Worm (Caenorhabditis elegans) whole organism, late embryonic: ENCODE measurements around the gene unc-76.

Experiments used
- C08G9.2 ChIP-seq: sonication (generic microtip); optimal IDR thresholded peaks from 2 replicates; lab custom pipeline; 2016; ENCODE audit warnings: mild to moderate bottlenecking, missing genetic modification characterization, moderate library complexity, missing compliant biosample characterization
- F13H6.1 ChIP-seq: sonication (generic microtip); optimal IDR thresholded peaks from 2 replicates; lab custom pipeline; 2016; ENCODE audit warnings: missing genetic modification characterization, missing compliant biosample characterization
- K02D7.2 ChIP-seq: sonication (generic microtip); optimal IDR thresholded peaks from 2 replicates; lab custom pipeline; 2017; ENCODE audit warnings: mild to moderate bottlenecking, missing genetic modification characterization, missing compliant biosample characterization
- K09A11.1 ChIP-seq: sonication (generic microtip); optimal IDR thresholded peaks from 2 replicates; lab custom pipeline; 2017; ENCODE audit warnings: antibody characterized with exemption, mild to moderate bottlenecking, missing genetic modification characterization, missing compliant biosample characterization; ENCODE audit not compliant: insufficient read depth
- Y22D7AL.16 ChIP-seq: sonication (generic microtip); optimal IDR thresholded peaks from 2 replicates; lab custom pipeline; 2016; ENCODE audit warnings: missing genetic modification characterization, missing compliant biosample characterization
- ama-1 ChIP-seq: fragments of 150-350 bp; optimal IDR thresholded peaks from 2 replicates; lab custom pipeline; 2014
- ceh-14 ChIP-seq: sonication (generic microtip); optimal IDR thresholded peaks from 2 replicates; lab custom pipeline; 2016; ENCODE audit warnings: missing genotype, missing genetic modification characterization, missing compliant biosample characterization
- ceh-18 ChIP-seq: sonication (generic microtip); optimal IDR thresholded peaks from 2 replicates; lab custom pipeline; 2016; ENCODE audit warnings: missing genetic modification characterization, missing compliant biosample characterization
- ceh-2 ChIP-seq: sonication (generic microtip); optimal IDR thresholded peaks from 2 replicates; lab custom pipeline; 2016; ENCODE audit warnings: missing genotype, missing genetic modification characterization, missing compliant biosample characterization
- ceh-34 ChIP-seq: sonication (generic microtip); optimal IDR thresholded peaks from 2 replicates; lab custom pipeline; 2016; ENCODE audit warnings: mild to moderate bottlenecking, missing genetic modification characterization, missing compliant biosample characterization
- ceh-45 ChIP-seq: fragments of 200-800 bp; sonication (Bioruptor generic); IDR thresholded peaks from 2 replicates; pipeline ENCODE4 v1.3.6; 2022; ENCODE audit warnings: missing genetic modification reagents, missing genetic modification characterization, missing compliant biosample characterization
- ceh-48 ChIP-seq: sonication (generic microtip); optimal IDR thresholded peaks from 2 replicates; lab custom pipeline; 2016; ENCODE audit warnings: missing genetic modification characterization, inconsistent platforms, missing compliant biosample characterization
- ceh-6 ChIP-seq: fragments of 200-800 bp; sonication (Bioruptor generic); optimal IDR thresholded peaks from 2 replicates; lab custom pipeline; 2018; ENCODE audit warnings: mild to moderate bottlenecking, missing genetic modification characterization, missing compliant biosample characterization
- ceh-9 ChIP-seq: sonication (generic microtip); optimal IDR thresholded peaks from 2 replicates; lab custom pipeline; 2016; ENCODE audit warnings: mild to moderate bottlenecking, missing genetic modification characterization, inconsistent platforms, missing compliant biosample characterization
- che-1 ChIP-seq: sonication (generic microtip); optimal IDR thresholded peaks from 2 replicates; lab custom pipeline; 2016; ENCODE audit warnings: mild to moderate bottlenecking, missing genetic modification characterization, missing compliant biosample characterization
- dmd-4 ChIP-seq: sonication (generic microtip); optimal IDR thresholded peaks from 2 replicates; lab custom pipeline; 2016; ENCODE audit warnings: borderline replicate concordance, missing genetic modification characterization, missing compliant biosample characterization
- dve-1 ChIP-seq: sonication (generic microtip); optimal IDR thresholded peaks from 2 replicates; lab custom pipeline; 2017; ENCODE audit warnings: antibody characterized with exemption, mild to moderate bottlenecking, missing genetic modification characterization, missing compliant biosample characterization
- elt-2 ChIP-seq: sonication (generic microtip); optimal IDR thresholded peaks from 2 replicates; lab custom pipeline; 2016; ENCODE audit warnings: missing genetic modification reagents, missing genetic modification characterization, missing compliant biosample characterization
- fkh-10 ChIP-seq: fragments of 150-350 bp; optimal IDR thresholded peaks from 2 replicates; lab custom pipeline; 2014; ENCODE audit warnings: missing biosample characterization, missing genetic modification reagents, missing genetic modification characterization
- fkh-6 ChIP-seq: sonication (generic microtip); optimal IDR thresholded peaks from 2 replicates; lab custom pipeline; 2016; ENCODE audit warnings: missing genetic modification characterization, missing compliant biosample characterization
- hlh-15 ChIP-seq: sonication (generic microtip); optimal IDR thresholded peaks from 2 replicates; lab custom pipeline; 2016; ENCODE audit warnings: missing genetic modification characterization, missing compliant biosample characterization
- lin-11 ChIP-seq: fragments of 200-800 bp; sonication (Bioruptor generic); optimal IDR thresholded peaks from 2 replicates; lab custom pipeline; 2018; ENCODE audit warnings: mild to moderate bottlenecking, missing genetic modification characterization, missing compliant biosample characterization
- madf-2 ChIP-seq: sonication (generic microtip); optimal IDR thresholded peaks from 2 replicates; lab custom pipeline; 2017; ENCODE audit warnings: missing genetic modification characterization, missing compliant biosample characterization
- mec-3 ChIP-seq: sonication (generic microtip); optimal IDR thresholded peaks from 2 replicates; lab custom pipeline; 2016; ENCODE audit warnings: borderline replicate concordance, missing genetic modification characterization, missing compliant biosample characterization
- nhr-11 ChIP-seq: fragments of 150-350 bp; optimal IDR thresholded peaks from 2 replicates; lab custom pipeline; 2014; ENCODE audit warnings: missing biosample characterization, missing genetic modification characterization
- npax-4 ChIP-seq: sonication (generic microtip); optimal IDR thresholded peaks from 2 replicates; lab custom pipeline; 2016; ENCODE audit warnings: missing genetic modification characterization, missing compliant biosample characterization
- odd-2 ChIP-seq: sonication (generic microtip); optimal IDR thresholded peaks from 2 replicates; lab custom pipeline; 2017; ENCODE audit warnings: antibody characterized with exemption, mild to moderate bottlenecking, missing genetic modification characterization, missing compliant biosample characterization
- pha-2 ChIP-seq: sonication (generic microtip); optimal IDR thresholded peaks from 2 replicates; lab custom pipeline; 2017; ENCODE audit warnings: mild to moderate bottlenecking, missing genetic modification characterization, missing compliant biosample characterization
- pha-4 ChIP-seq: fragments of 150-350 bp; optimal IDR thresholded peaks from 2 replicates; lab custom pipeline; 2018; ENCODE audit warnings: missing biosample characterization, missing genetic modification reagents, missing genetic modification characterization
- pqm-1 ChIP-seq: sonication (generic microtip); optimal IDR thresholded peaks from 2 replicates; lab custom pipeline; 2016; ENCODE audit warnings: missing genetic modification characterization, missing compliant biosample characterization
- tbx-2 ChIP-seq: sonication (generic microtip); optimal IDR thresholded peaks from 2 replicates; lab custom pipeline; 2016; ENCODE audit warnings: missing genetic modification characterization, missing compliant biosample characterization
- tbx-7 ChIP-seq: sonication (generic microtip); optimal IDR thresholded peaks from 2 replicates; lab custom pipeline; 2016; ENCODE audit warnings: missing genotype, missing genetic modification characterization, missing compliant biosample characterization
- unc-3 ChIP-seq, 2 experiments: fragments of 200-800 bp in 1 of 2; sonication (Bioruptor generic) in 1 of 2; sonication (generic microtip) in 1 of 2; conservative IDR thresholded peaks in 1 of 2; optimal IDR thresholded peaks in 1 of 2; 2 replicates each; pipeline versions ENCODE4 v1.3.6 to Lab custom; 2016 to 2022; ENCODE audit warnings: missing compliant biosample characterization in 2 of 2, missing genetic modification characterization in 2 of 2, missing genetic modification reagents in 1 of 2
- unc-55 ChIP-seq: sonication (generic microtip); optimal IDR thresholded peaks from 2 replicates; lab custom pipeline; 2017; ENCODE audit warnings: missing biosample characterization, missing genetic modification reagents, missing genetic modification characterization
- unc-86 ChIP-seq: sonication (generic microtip); optimal IDR thresholded peaks from 2 replicates; lab custom pipeline; 2016; ENCODE audit warnings: missing genetic modification characterization, missing compliant biosample characterization
- zip-5 ChIP-seq: sonication (generic microtip); optimal IDR thresholded peaks from 2 replicates; lab custom pipeline; 2016; ENCODE audit warnings: missing genetic modification characterization, missing compliant biosample characterization

unc-76 gene

DNA sequence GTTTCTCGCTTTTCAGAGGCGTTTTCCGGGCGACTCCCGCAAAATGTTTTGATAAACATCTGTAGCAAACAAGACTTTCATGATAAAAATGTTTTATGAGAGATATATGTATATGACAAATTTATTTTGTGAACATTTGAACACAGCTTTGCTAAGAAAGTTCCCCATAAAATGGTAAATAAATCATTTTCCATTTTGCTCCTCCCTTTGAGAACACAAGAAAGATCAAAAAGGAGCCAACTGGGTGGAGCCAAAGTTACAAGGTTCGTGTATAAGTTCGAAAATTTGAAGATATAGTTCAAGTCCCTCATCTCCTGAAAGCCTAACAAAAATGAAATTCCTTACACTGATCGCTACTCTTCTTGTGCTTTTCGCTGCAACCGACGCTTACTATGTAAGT, 18.9 kb downstream of the unc-76 start, which contains the start of gene C01G10.17:
Gene C01G10.17, plus strand, starts transcription at position 301 of the 400 bp plus-strand sequence.
- TF ChIP-seq ceh-34 (tag; lab: Kevin White, UChicago), result no peak
- no peak for TF ChIP-seq madf-2 (tag; lab: Kevin White, UChicago)
- no peak for TF ChIP-seq zip-5 (tag; lab: Kevin White, UChicago)
- no peak for TF ChIP-seq npax-4
- TF ChIP-seq che-1 (tag; lab: Kevin White, UChicago), result no peak
- no peak for TF ChIP-seq ceh-18 (tag; lab: Kevin White, UChicago)
- TF ChIP-seq ceh-6 (GFP tag; lab: Kevin White, UChicago), result no peak
- no peak for TF ChIP-seq odd-2
- no peak for TF ChIP-seq tbx-2 (tag; lab: Kevin White, UChicago)
- no peak for TF ChIP-seq lin-11 (tag; lab: Kevin White, UChicago)
- no peak for TF ChIP-seq K02D7.2 (tag; lab: Kevin White, UChicago)
- TF ChIP-seq dve-1 (tag; lab: Kevin White, UChicago), result no peak
- no peak for TF ChIP-seq tbx-7
- no peak for TF ChIP-seq fkh-6 (tag; lab: Kevin White, UChicago)

DNA sequence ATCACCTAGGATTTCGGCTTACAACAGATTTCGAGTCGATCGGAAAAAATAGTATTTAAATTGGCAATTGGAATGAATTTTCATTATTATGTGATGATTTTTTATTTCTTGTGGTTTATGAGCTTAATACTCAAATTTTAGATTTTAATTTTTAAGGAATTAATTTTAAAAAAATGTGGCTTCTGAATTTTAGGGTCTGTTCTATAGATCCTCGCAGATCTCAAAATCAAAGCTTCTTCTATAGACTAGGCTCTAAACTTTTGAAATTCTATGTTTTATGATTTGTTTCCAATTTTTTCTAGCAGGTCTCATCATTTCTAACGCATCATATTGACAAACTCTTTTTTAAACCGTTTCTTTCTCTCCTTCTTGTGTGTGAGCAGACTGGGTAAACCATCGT, 21.1 kb downstream of the unc-76 start, which contains the start of gene txt-12:
Gene txt-12, plus strand, starts transcription at position 301 of the 400 bp plus-strand sequence.
- TF ChIP-seq ceh-14 (no peak), tbx-2 (tag; lab: Kevin White, UChicago) (no peak), unc-3 (GFP tag; conservative IDR thresholded peaks at IDR 0.05; lab: Robert Waterston, UW) (no peak), unc-3 (tag; optimal IDR thresholded peaks at IDR 0.05; lab: Kevin White, UChicago) (no peak), ceh-6 (GFP tag; lab: Kevin White, UChicago) (no peak), K09A11.1 (no peak), che-1 (tag; lab: Kevin White, UChicago) (no peak), ceh-9 (tag; lab: Kevin White, UChicago) (no peak), F13H6.1 (no peak), madf-2 (tag; lab: Kevin White, UChicago) (no peak), ceh-2 (tag; lab: Kevin White, UChicago) (no peak), ama-1 (lab: Kevin White, UChicago) (no peak), mec-3 (tag; lab: Kevin White, UChicago) (no peak), nhr-11 (tag; lab: Kevin White, UChicago) (no peak), fkh-10 (no peak), C08G9.2 (tag; lab: Kevin White, UChicago) (no peak), unc-55 (no peak), hlh-15 (no peak)

DNA sequence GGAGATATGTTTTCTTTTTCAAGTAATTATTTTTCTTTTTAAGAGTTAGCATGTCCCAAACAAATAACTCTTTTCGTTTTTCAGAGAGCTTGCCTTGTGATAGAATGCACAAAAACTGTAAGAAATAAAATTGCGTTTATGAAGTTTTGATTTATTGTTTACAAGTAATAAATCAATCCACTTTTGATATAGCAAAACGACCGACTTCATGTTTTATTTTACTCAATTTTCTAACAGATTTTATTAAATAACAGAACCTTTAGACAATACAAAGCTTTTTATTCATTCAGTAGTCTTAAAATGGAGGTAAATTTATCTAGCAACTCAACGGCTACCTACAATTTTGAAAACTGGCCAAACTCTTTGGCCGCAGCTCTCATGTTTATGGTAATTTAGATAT, 23.2 kb downstream of the unc-76 start, which contains the start of gene srx-78:
Gene srx-78, plus strand, starts transcription at position 301 of the 400 bp plus-strand sequence.
- TF ChIP-seq ceh-18 (tag; lab: Kevin White, UChicago), result no peak
- TF ChIP-seq pha-2 (tag; lab: Kevin White, UChicago), result no peak
- no peak for TF ChIP-seq dmd-4 (tag; lab: Kevin White, UChicago)

DNA sequence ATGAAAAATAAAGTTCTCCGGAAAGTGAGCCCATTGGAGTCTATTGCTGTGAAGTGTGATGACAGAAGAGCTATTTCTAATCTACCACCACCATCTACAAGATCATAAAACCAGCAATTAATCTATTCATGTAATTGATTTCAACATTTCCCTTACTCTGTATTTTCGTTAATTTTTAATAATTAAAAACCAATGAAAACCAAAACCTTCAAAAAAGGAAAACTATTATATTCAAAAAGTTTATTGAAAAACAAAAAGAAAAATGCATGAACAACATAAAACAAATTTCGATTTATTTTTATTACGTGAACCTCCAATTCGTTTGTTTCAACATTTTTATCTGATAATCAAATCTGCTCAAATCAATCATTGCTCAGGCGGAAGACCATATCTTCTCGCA, 27.9 kb downstream of the unc-76 start, which contains the start of gene C01G10.1:
Gene C01G10.1, plus strand, starts transcription at position 301 of the 400 bp plus-strand sequence.
- TF ChIP-seq unc-86 (tag; lab: Kevin White, UChicago) (no peak), pqm-1 (tag; lab: Kevin White, UChicago) (no peak), che-1 (tag; lab: Kevin White, UChicago) (no peak), Y22D7AL.16 (tag; lab: Kevin White, UChicago) (no peak), elt-2 (tag; lab: Kevin White, UChicago) (no peak), K09A11.1 (no peak), tbx-2 (tag; lab: Kevin White, UChicago) (no peak), fkh-10 (no peak), pha-4 (tag; lab: Kevin White, UChicago) (no peak), ceh-45 (GFP tag; lab: Robert Waterston, UW) (no peak), ceh-48 (tag; lab: Kevin White, UChicago) (no peak), dmd-4 (tag; lab: Kevin White, UChicago) (no peak)
